Worm (Caenorhabditis elegans): ENCODE data around the gene T08G5.15.

- TF ChIP-seq madf-10 (tag; optimal IDR thresholded peaks at IDR 0.05) (no peak), ama-1 (optimal IDR thresholded peaks at IDR 0.05) (no peak), ama-1 (GFP tag; optimal IDR thresholded peaks at IDR 0.05) (no peak), dox-1 (GFP tag; IDR thresholded peaks at IDR 0.05) (no peak), tbx-9 (tag; optimal IDR thresholded peaks at IDR 0.05; ENCODE audit: borderline replicate concordance) (no peak), ceh-100 (GFP tag; IDR thresholded peaks at IDR 0.05) (no peak), snpc-4 (GFP tag; optimal IDR thresholded peaks at IDR 0.05) (no peak), snpc-4 (tag; optimal IDR thresholded peaks at IDR 0.05) (no peak), mcd-1 (GFP tag; IDR thresholded peaks at IDR 0.05) (no peak)
Observed at ce11 chrV:14017476-14017875, 5.5 kb downstream of the T08G5.15 start, which contains the start of gene srh-308.
